Worm (Caenorhabditis elegans) whole organism, early embryonic: ENCODE results near the gene F01D5.1.

Source experiments
- aly-1 ChIP-seq: sonication (generic microtip); optimal IDR thresholded peaks from 2 replicates; lab custom pipeline; 2016; ENCODE audit warnings: missing genetic modification characterization, missing compliant biosample characterization
- ama-1 ChIP-seq: fragments of 150-350 bp; optimal IDR thresholded peaks from 2 replicates; lab custom pipeline; 2014
- ets-7 ChIP-seq: sonication (generic microtip); optimal IDR thresholded peaks from 2 replicates; lab custom pipeline; 2016; ENCODE audit warnings: missing genotype, missing genetic modification characterization, missing compliant biosample characterization
- flt-1 ChIP-seq: fragments of 200-800 bp; sonication (Bioruptor generic); IDR thresholded peaks from 2 replicates; pipeline ENCODE4 v1.3.6; 2022; ENCODE audit warnings: missing genetic modification characterization, missing compliant biosample characterization
- scrt-1 ChIP-seq: fragments of 200-800 bp; sonication (Bioruptor generic); IDR thresholded peaks from 2 replicates; pipeline ENCODE4 v1.3.6; 2022; ENCODE audit warnings: missing genetic modification characterization, missing compliant biosample characterization
- sea-1 ChIP-seq: fragments of 200-800 bp; sonication (Bioruptor generic); conservative IDR thresholded peaks from 2 replicates; pipeline ENCODE4 v1.3.6; 2022; ENCODE audit warnings: missing genetic modification characterization, missing compliant biosample characterization

ce11 chrII:14006210-14006609 lies 8.8 kb upstream of the F01D5.1 start, which contains the start of gene F01D5.6:
- TF ChIP-seq ets-7 (no peak), scrt-1 (no peak), aly-1 (no peak), ama-1 (lab: Kevin White, UChicago) (no peak), flt-1 (GFP tag; lab: Robert Waterston, UW) (no peak), sea-1 (GFP tag; lab: Robert Waterston, UW) (no peak)
